Fruit fly (Drosophila melanogaster) whole organism, prepupa: ENCODE results near the gene Phs.
A peak's percentile ranks its signal among the peaks of the same experiment; 100 is the strongest.

Experiments
- CG6808 ChIP-seq: fragments of 200-800 bp; sonication (Bioruptor generic); optimal IDR thresholded peaks from 3 replicates; lab custom pipeline; 2017; ENCODE audit warnings: missing biosample characterization, missing genetic modification characterization, mild to moderate bottlenecking, moderate library complexity, missing genetic modification reagents
- dsx ChIP-seq: fragments of 200-800 bp; optimal IDR thresholded peaks from 3 replicates; lab custom pipeline; 2019; ENCODE audit warnings: missing biosample characterization, mild to moderate bottlenecking, missing genetic modification characterization, moderate library complexity; ENCODE audit not compliant: poor library complexity, severe bottlenecking
- esn ChIP-seq: fragments of 200-800 bp; sonication (Bioruptor generic); optimal IDR thresholded peaks from 2 replicates; lab custom pipeline; 2016; ENCODE audit warnings: missing biosample characterization, mild to moderate bottlenecking, missing genetic modification characterization, moderate library complexity

dm6 chr3L:15595175-15595724, 24.5 kb upstream of the Phs start:
- TF ChIP-seq dsx (GFP tag; lab: Kevin White, UChicago) (no peak), esn (GFP tag; lab: Kevin White, UChicago) (peak; percentile 8), CG6808 (peak; percentile 40)
